Fruit fly (Drosophila melanogaster) whole organism: ENCODE measurements around the gene CG10669.

Experiments
- pan ChIP-seq: fragments of >200 bp; optimal IDR thresholded peaks from 2 replicates; lab custom pipeline; 2017
- psq ChIP-seq: fragments of >200 bp; optimal IDR thresholded peaks from 2 replicates; lab custom pipeline; 2017

- no peak for TF ChIP-seq pan (lab: Kevin White, UChicago)
- no peak for TF ChIP-seq psq (lab: Kevin White, UChicago)
These were observed 12.4 kb downstream of the CG10669 start, which contains the start of gene CG10562 for dm6 chr3R:25322657-25323056.
